Worm (Caenorhabditis elegans): Measurements from ENCODE around the gene srw-60.
A peak's percentile ranks its signal among the peaks of the same experiment; 100 is the strongest.

srw-60 gene

ce11 chrII:2973940-2974402 is 15.6 kb downstream of the srw-60 start (continued):
- TF ChIP-seq grh-1 (GFP tag; IDR thresholded peaks at IDR 0.05) (peak; percentile 100), fkh-10 (GFP tag; optimal IDR thresholded peaks at IDR 0.05) (peak; percentile 92), efl-3 (GFP tag; optimal IDR thresholded peaks at IDR 0.05) (peak; percentile 85), hlh-17 (GFP tag; optimal IDR thresholded peaks at IDR 0.05; ENCODE audit: borderline replicate concordance) (peak; percentile 81), nhr-28 (tag; optimal IDR thresholded peaks at IDR 0.05) (no peak), C34B4.2 (tag; optimal IDR thresholded peaks at IDR 0.05) (peak; percentile 82), ztf-4 (tag; optimal IDR thresholded peaks at IDR 0.05) (peak; percentile 86), dsc-1 (tag; optimal IDR thresholded peaks at IDR 0.05) (peak; percentile 85), F16B12.6 (tag; optimal IDR thresholded peaks at IDR 0.05) (peak; percentile 38), tlp-1 (tag; optimal IDR thresholded peaks at IDR 0.05) (no peak), zip-4 (GFP tag; optimal IDR thresholded peaks at IDR 0.05) (peak; percentile 91), mef-2 (tag; optimal IDR thresholded peaks at IDR 0.05) (peak; percentile 91), ets-5 (GFP tag; IDR thresholded peaks at IDR 0.05) (peak; percentile 87; the same call in 1 of the 2 replicates), lin-13 (GFP tag; optimal IDR thresholded peaks at IDR 0.05) (peak; percentile 94), elt-2 (tag; optimal IDR thresholded peaks at IDR 0.05) (peak; percentile 93), hpl-2 (GFP tag; optimal IDR thresholded peaks at IDR 0.05) (peak; percentile 88), zag-1 (tag; optimal IDR thresholded peaks at IDR 0.05) (peak; percentile 28), unc-86 (tag; optimal IDR thresholded peaks at IDR 0.05) (peak; percentile 98), nhr-77 (tag; optimal IDR thresholded peaks at IDR 0.05) (peak; percentile 85), ceh-63 (GFP tag; optimal IDR thresholded peaks at IDR 0.05) (peak; percentile 45), nhr-71 (tag; optimal IDR thresholded peaks at IDR 0.05) (peak; percentile 99), fkh-8 (tag; optimal IDR thresholded peaks at IDR 0.05) (peak; percentile 97), ama-1 (optimal IDR thresholded peaks at IDR 0.05) (peak; percentile 57), fkh-4 (tag; optimal IDR thresholded peaks at IDR 0.05; ENCODE audit: borderline replicate concordance) (peak; percentile 42), swsn-7 (tag; optimal IDR thresholded peaks at IDR 0.05) (peak; percentile 98), efl-1 (optimal IDR thresholded peaks at IDR 0.05) (peak; percentile 91 to 98), efl-1 (GFP tag; optimal IDR thresholded peaks at IDR 0.05 in 1 of 2) (peak; percentile 68 to 97), lsy-2 (tag; optimal IDR thresholded peaks at IDR 0.05) (peak; percentile 91 to 92), lin-39 (tag; optimal IDR thresholded peaks at IDR 0.05) (peak; percentile 89), pqm-1 (tag; optimal IDR thresholded peaks at IDR 0.05) (no peak), aha-1 (tag; optimal IDR thresholded peaks at IDR 0.05) (peak; percentile 78), jun-1 (tag; optimal IDR thresholded peaks at IDR 0.05) (peak; percentile 98), irx-1 (tag; optimal IDR thresholded peaks at IDR 0.05) (peak; percentile 93), nhr-85 (tag) (peak; percentile 100), lin-15B (tag; optimal IDR thresholded peaks at IDR 0.05) (no peak), alr-1 (tag; optimal IDR thresholded peaks at IDR 0.05; ENCODE audit: borderline replicate concordance) (no peak), nhr-237 (tag; optimal IDR thresholded peaks at IDR 0.05) (peak; percentile 89), ceh-88 (GFP tag; IDR thresholded peaks at IDR 0.05) (peak; percentile 96), tbx-2 (tag; optimal IDR thresholded peaks at IDR 0.05) (peak; percentile 98), blmp-1 (tag; optimal IDR thresholded peaks at IDR 0.05) (peak; percentile 93), nhr-76 (tag; optimal IDR thresholded peaks at IDR 0.05) (peak; percentile 56), nhr-20 (tag; optimal IDR thresholded peaks at IDR 0.05) (peak; percentile 94), pax-3 (tag; optimal IDR thresholded peaks at IDR 0.05) (peak; percentile 95), lir-3 (tag; optimal IDR thresholded peaks at IDR 0.05; ENCODE audit: poor library complexity) (peak; percentile 79)
